Worm (Caenorhabditis elegans): ENCODE results near the gene F49E2.5.

F49E2.5 gene

DNA sequence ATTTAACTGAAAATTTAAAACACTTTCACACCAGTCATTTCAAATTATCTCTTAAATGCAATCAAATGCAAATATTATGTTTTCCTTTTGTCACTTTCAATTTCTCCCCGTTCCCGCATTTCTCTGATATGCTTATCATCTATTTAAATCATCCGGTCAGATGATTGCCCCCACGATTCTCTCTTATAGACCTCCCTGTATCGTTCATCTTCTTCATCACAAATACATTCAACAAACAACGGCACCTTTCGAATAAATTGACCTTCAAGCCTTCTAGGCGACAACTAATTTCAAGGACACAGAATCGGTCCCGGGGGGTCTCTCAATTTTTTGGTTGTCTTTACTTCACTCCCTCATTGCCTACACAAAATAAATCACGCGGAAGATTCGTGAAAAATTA is 5.4 kb downstream of the F49E2.5 start:
- TF ChIP-seq nhr-102 (tag; optimal IDR thresholded peaks at IDR 0.05) (no peak), mes-2 (tag; optimal IDR thresholded peaks at IDR 0.05; ENCODE audit: poor library complexity, severe bottlenecking) (peak; percentile 32), hlh-11 (tag; optimal IDR thresholded peaks at IDR 0.05) (peak; percentile 32), mxl-3 (GFP tag; optimal IDR thresholded peaks at IDR 0.05) (peak; percentile 3), nhr-6 (tag; optimal IDR thresholded peaks at IDR 0.05) (peak; percentile 19), unc-39 (tag; optimal IDR thresholded peaks at IDR 0.05) (no peak), mdl-1 (tag; optimal IDR thresholded peaks at IDR 0.05) (peak in 1 of 2 experiments; percentile 20), dve-1 (tag; optimal IDR thresholded peaks at IDR 0.05; ENCODE audit: insufficient read depth) (peak; percentile 5), hmg-1.1 (GFP tag; IDR thresholded peaks at IDR 0.05) (no peak), dmd-8 (GFP tag; IDR thresholded peaks at IDR 0.05) (no peak), nhr-25 (tag; optimal IDR thresholded peaks at IDR 0.05; ENCODE audit: borderline replicate concordance, insufficient read depth) (peak; percentile 6), hlh-30 (tag; optimal IDR thresholded peaks at IDR 0.05; ENCODE audit: insufficient read depth) (peak; percentile 46), daf-16 (GFP tag; optimal IDR thresholded peaks at IDR 0.05) (no peak), daf-16 (tag; optimal IDR thresholded peaks at IDR 0.05) (peak; percentile 14), nhr-28 (tag; optimal IDR thresholded peaks at IDR 0.05) (peak; percentile 67), dmd-6 (GFP tag; IDR thresholded peaks at IDR 0.05) (no peak), unc-62 (GFP tag; optimal IDR thresholded peaks at IDR 0.05 in 1 of 2) (peak in 1 of 2 experiments; percentile 91), unc-62 (tag; optimal IDR thresholded peaks at IDR 0.05) (no peak)

DNA sequence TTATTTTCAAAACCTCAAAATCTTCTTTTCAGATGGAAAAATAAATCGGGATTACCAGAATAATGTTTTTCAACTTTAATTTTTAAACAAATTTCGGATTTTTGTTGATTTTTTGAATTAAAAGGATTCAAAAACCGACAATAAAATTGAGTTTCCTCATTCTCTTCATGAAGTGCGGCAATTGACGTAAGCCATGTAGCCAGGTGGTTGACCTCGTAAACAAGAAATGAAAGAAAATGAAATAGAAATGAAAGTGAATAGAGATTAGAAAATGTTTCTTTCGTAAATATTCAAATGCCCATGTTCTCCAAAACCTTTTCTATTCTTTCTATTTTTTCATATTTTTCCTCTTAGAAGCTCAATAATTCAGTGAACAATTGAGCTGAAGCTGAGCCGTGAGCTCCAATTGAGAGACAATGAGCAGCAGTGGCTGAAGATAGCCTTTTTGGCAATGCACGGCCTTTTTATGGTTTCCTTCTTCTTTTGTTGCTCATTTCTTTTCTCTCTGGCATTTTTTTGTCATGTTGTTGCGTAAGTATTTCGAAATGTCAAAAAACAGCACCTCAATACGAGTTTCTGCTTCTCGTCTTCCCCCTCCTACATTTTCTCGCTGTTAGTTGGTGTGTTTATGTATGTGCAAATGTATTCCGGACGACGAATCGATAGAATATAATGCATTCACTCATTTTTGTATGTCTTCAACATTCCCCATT is 6.4 kb downstream of the F49E2.5 start:
- peak in 1 of 2 experiments; percentile 26 for TF ChIP-seq daf-16 (GFP tag; optimal IDR thresholded peaks at IDR 0.05)
- peak; percentile 23 for TF ChIP-seq daf-16 (tag; optimal IDR thresholded peaks at IDR 0.05)
- TF ChIP-seq arid-1 (GFP tag; conservative IDR thresholded peaks at IDR 0.05): no peak
- peak; percentile 6 for TF ChIP-seq mes-2 (tag; optimal IDR thresholded peaks at IDR 0.05; ENCODE audit: poor library complexity, severe bottlenecking)
- no peak for TF ChIP-seq zag-1 (tag; optimal IDR thresholded peaks at IDR 0.05)
- no peak for TF ChIP-seq zip-11 (GFP tag; IDR thresholded peaks at IDR 0.05)
- TF ChIP-seq tra-1 (GFP tag; IDR thresholded peaks at IDR 0.05): no peak
- TF ChIP-seq skn-1 (tag; optimal IDR thresholded peaks at IDR 0.05): no peak
- no peak for TF ChIP-seq lin-15B (tag; optimal IDR thresholded peaks at IDR 0.05)
- no peak for TF ChIP-seq duxl-1 (tag; optimal IDR thresholded peaks at IDR 0.05; ENCODE audit: poor library complexity)
- TF ChIP-seq hmg-1.1 (GFP tag; IDR thresholded peaks at IDR 0.05): no peak
- TF ChIP-seq dmd-8 (GFP tag; IDR thresholded peaks at IDR 0.05): no peak
- 0 out of 2 replicates have a peak, but pooled peaks have one; percentile 19 for TF ChIP-seq pha-4 (GFP tag; IDR thresholded peaks at IDR 0.05)
- TF ChIP-seq pha-4 (tag; optimal IDR thresholded peaks at IDR 0.05): no peak
- no peak for TF ChIP-seq unc-62 (GFP tag; optimal IDR thresholded peaks at IDR 0.05 in 1 of 2)
- no peak for TF ChIP-seq unc-62 (tag; optimal IDR thresholded peaks at IDR 0.05)

DNA sequence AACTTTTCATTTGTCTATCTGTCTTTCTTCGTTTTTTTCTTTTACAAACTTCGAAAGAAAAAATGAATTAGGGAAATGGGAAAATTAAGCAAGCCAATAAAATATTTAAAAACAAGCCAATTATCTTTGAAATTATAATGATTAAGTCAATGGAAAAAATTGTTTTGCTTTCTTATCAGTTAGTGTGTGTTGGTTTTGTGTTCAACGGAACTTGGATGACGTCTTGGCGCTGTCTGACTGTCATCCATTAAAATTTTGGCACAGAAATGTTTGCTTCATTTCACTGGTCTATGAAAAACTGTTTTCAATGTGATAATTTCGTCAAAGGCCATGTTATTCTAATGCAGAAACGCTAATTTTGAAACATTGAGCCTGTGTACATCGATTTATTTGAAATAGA is 7.1 kb downstream of the F49E2.5 start:
- no peak for TF ChIP-seq ztf-7 (tag; optimal IDR thresholded peaks at IDR 0.05)
- no peak for TF ChIP-seq ztf-11 (tag; optimal IDR thresholded peaks at IDR 0.05)
- TF ChIP-seq nhr-42 (GFP tag; IDR thresholded peaks at IDR 0.05): no peak
- peak; percentile 65 for TF ChIP-seq dve-1 (tag; optimal IDR thresholded peaks at IDR 0.05; ENCODE audit: insufficient read depth)
- TF ChIP-seq php-3 (GFP tag; IDR thresholded peaks at IDR 0.05): 0 out of 2 replicates have a peak, but pooled peaks have one; percentile 44
- TF ChIP-seq spr-3 (GFP tag; optimal IDR thresholded peaks at IDR 0.05): no peak
- no peak for TF ChIP-seq cey-2 (tag; optimal IDR thresholded peaks at IDR 0.05; ENCODE audit: borderline replicate concordance, insufficient read depth)
- TF ChIP-seq ceh-62 (tag; optimal IDR thresholded peaks at IDR 0.05): no peak
- no peak for TF ChIP-seq hlh-30 (tag; optimal IDR thresholded peaks at IDR 0.05; ENCODE audit: insufficient read depth)
- no peak for TF ChIP-seq nhr-48 (tag; optimal IDR thresholded peaks at IDR 0.05)
- no peak for TF ChIP-seq ceh-32 (tag; optimal IDR thresholded peaks at IDR 0.05; ENCODE audit: poor library complexity)
- no peak for TF ChIP-seq hmg-1.1 (GFP tag; IDR thresholded peaks at IDR 0.05)
- TF ChIP-seq attf-4 (tag; optimal IDR thresholded peaks at IDR 0.05): no peak
- TF ChIP-seq lin-1 (GFP tag; IDR thresholded peaks at IDR 0.05): no peak
- peak; percentile 51 for TF ChIP-seq pqm-1 (tag; optimal IDR thresholded peaks at IDR 0.05)
- TF ChIP-seq nhr-102 (tag; optimal IDR thresholded peaks at IDR 0.05): no peak
- TF ChIP-seq ceh-44 (GFP tag; IDR thresholded peaks at IDR 0.05): no peak
- no peak for TF ChIP-seq F10B5.3 (tag; optimal IDR thresholded peaks at IDR 0.05)
- TF ChIP-seq zag-1 (tag; optimal IDR thresholded peaks at IDR 0.05): no peak
- TF ChIP-seq nhr-6 (tag; optimal IDR thresholded peaks at IDR 0.05): no peak
- no peak for TF ChIP-seq lin-29 (GFP tag; IDR thresholded peaks at IDR 0.05)
- TF ChIP-seq ces-1 (GFP tag; optimal IDR thresholded peaks at IDR 0.05): no peak
- TF ChIP-seq lin-15B (tag; optimal IDR thresholded peaks at IDR 0.05): no peak
- peak; percentile 50 for TF ChIP-seq nhr-28 (tag; optimal IDR thresholded peaks at IDR 0.05)
- TF ChIP-seq mdl-1 (tag; optimal IDR thresholded peaks at IDR 0.05): no peak
- peak; percentile 52 for TF ChIP-seq dmd-6 (GFP tag; IDR thresholded peaks at IDR 0.05)
- peak; percentile 25 for TF ChIP-seq nhr-77 (tag; optimal IDR thresholded peaks at IDR 0.05)
- no peak for TF ChIP-seq daf-16 (GFP tag; optimal IDR thresholded peaks at IDR 0.05)
- TF ChIP-seq daf-16 (tag; optimal IDR thresholded peaks at IDR 0.05): peak; percentile 90

Data from whole organism, L4 larva.